Fruit fly (Drosophila melanogaster) whole organism, prepupa: ENCODE measurements around the gene CG13667.

Source experiments
- Blimp-1 ChIP-seq: fragments of 200-800 bp; sonication (Bioruptor generic); optimal IDR thresholded peaks from 3 replicates; lab custom pipeline; 2017; ENCODE audit warnings: missing biosample characterization, missing genetic modification characterization, mild to moderate bottlenecking, moderate library complexity, missing genetic modification reagents
- CG10669 ChIP-seq: fragments of 200-800 bp; sonication (Bioruptor generic); optimal IDR thresholded peaks from 3 replicates; lab custom pipeline; 2018; ENCODE audit warnings: missing biosample characterization, mild to moderate bottlenecking, missing genetic modification characterization, moderate library complexity
- CG11294 ChIP-seq: fragments of 200-800 bp; sonication (Bioruptor generic); IDR thresholded peaks from 2 replicates; pipeline ENCODE4 v1.3.6; 2022; ENCODE audit warnings: missing biosample characterization, missing genetic modification characterization
- CG11902 ChIP-seq: fragments of 200-800 bp; sonication (Bioruptor generic); optimal IDR thresholded peaks from 3 replicates; lab custom pipeline; 2016; ENCODE audit warnings: missing biosample characterization, missing genetic modification characterization
- CG15336 ChIP-seq: fragments of 200-800 bp; sonication (Bioruptor generic); IDR thresholded peaks from 2 replicates; pipeline ENCODE4 v1.3.6; 2022; ENCODE audit warnings: missing biosample characterization, missing genetic modification characterization
- CG16779 ChIP-seq: fragments of 200-800 bp; sonication (Bioruptor generic); optimal IDR thresholded peaks from 3 replicates; lab custom pipeline; 2017; ENCODE audit warnings: missing biosample characterization, mild to moderate bottlenecking, missing genetic modification characterization
- CG3032 ChIP-seq: fragments of 200-800 bp; optimal IDR thresholded peaks from 2 replicates; lab custom pipeline; 2019; ENCODE audit warnings: missing biosample characterization, mild to moderate bottlenecking, missing genetic modification characterization, moderate library complexity
- CG31627 ChIP-seq: fragments of 200-800 bp; sonication (Bioruptor generic); optimal IDR thresholded peaks from 3 replicates; lab custom pipeline; 2016; ENCODE audit warnings: missing biosample characterization, missing genetic modification characterization
- CG32006 ChIP-seq: fragments of 200-800 bp; sonication (Bioruptor generic); optimal IDR thresholded peaks from 3 replicates; lab custom pipeline; 2017; ENCODE audit warnings: missing biosample characterization, mild to moderate bottlenecking, missing genetic modification characterization
- CG34406 ChIP-seq: fragments of 200-800 bp; sonication (Bioruptor generic); optimal IDR thresholded peaks from 3 replicates; lab custom pipeline; 2016; ENCODE audit warnings: missing biosample characterization, missing genetic modification characterization
- CG3919 ChIP-seq: fragments of 200-800 bp; sonication (Bioruptor generic); optimal IDR thresholded peaks from 3 replicates; lab custom pipeline; 2016; ENCODE audit warnings: missing biosample characterization, missing genetic modification characterization
- CG6163 ChIP-seq: fragments of 200-800 bp; sonication (Bioruptor generic); IDR thresholded peaks from 3 replicates; pipeline ENCODE4 v1.3.6; 2022; ENCODE audit warnings: missing biosample characterization, missing genetic modification characterization
- CG6276 ChIP-seq: fragments of 200-800 bp; sonication (Bioruptor generic); optimal IDR thresholded peaks from 2 replicates; lab custom pipeline; 2017; ENCODE audit warnings: missing biosample characterization, mild to moderate bottlenecking, missing genetic modification characterization
- CG6792 ChIP-seq: fragments of 200-800 bp; sonication (Bioruptor generic); optimal IDR thresholded peaks from 3 replicates; lab custom pipeline; 2016; ENCODE audit warnings: missing biosample characterization, missing genetic modification characterization
- CG6854 ChIP-seq: fragments of 200-800 bp; sonication (Bioruptor generic); optimal IDR thresholded peaks from 2 replicates; lab custom pipeline; 2017; ENCODE audit warnings: missing biosample characterization, mild to moderate bottlenecking, missing genetic modification characterization
- CG7368 ChIP-seq: fragments of 200-800 bp; sonication (Bioruptor generic); optimal IDR thresholded peaks from 3 replicates; lab custom pipeline; 2016; ENCODE audit warnings: missing biosample characterization, missing genetic modification characterization
- CG8119 ChIP-seq: fragments of 200-800 bp; sonication (Bioruptor generic); IDR thresholded peaks from 3 replicates; pipeline ENCODE4 v1.3.6; 2022; ENCODE audit warnings: missing biosample characterization, missing genetic modification characterization
- CG8632 ChIP-seq: fragments of 200-800 bp; sonication (Bioruptor generic); optimal IDR thresholded peaks from 3 replicates; lab custom pipeline; 2016; ENCODE audit warnings: missing biosample characterization, missing genetic modification characterization
- Eip75B ChIP-seq: fragments of 200-800 bp; sonication (Bioruptor generic); optimal IDR thresholded peaks from 3 replicates; lab custom pipeline; 2016; ENCODE audit warnings: missing biosample characterization, missing genetic modification characterization
- Eip78C ChIP-seq: fragments of 200-800 bp; sonication (Bioruptor generic); peaks from one replicate; lab custom pipeline; 2016; ENCODE audit warnings: missing biosample characterization, missing genetic modification characterization
- Eip93F ChIP-seq: fragments of 200-800 bp; sonication (Bioruptor generic); optimal IDR thresholded peaks from 2 replicates; lab custom pipeline; 2016; ENCODE audit warnings: missing biosample characterization, mild to moderate bottlenecking, missing genetic modification characterization
- Ets21C ChIP-seq: fragments of 200-800 bp; sonication (Bioruptor generic); optimal IDR thresholded peaks from 3 replicates; lab custom pipeline; 2016; ENCODE audit warnings: missing biosample characterization, missing genetic modification characterization
- Gug ChIP-seq: fragments of 200-800 bp; sonication (Bioruptor generic); IDR thresholded peaks from 2 replicates; pipeline ENCODE4 v1.3.6; 2022; ENCODE audit warnings: missing biosample characterization, missing genetic modification characterization
- Hr38 ChIP-seq: sonication (Bioruptor generic); optimal IDR thresholded peaks from 2 replicates; lab custom pipeline; 2016; ENCODE audit warnings: missing biosample characterization, missing genetic modification characterization
- Met ChIP-seq: fragments of 200-800 bp; sonication (Bioruptor generic); optimal IDR thresholded peaks from 3 replicates; lab custom pipeline; 2016; ENCODE audit warnings: missing biosample characterization, missing genetic modification characterization
- OdsH ChIP-seq: fragments of 200-800 bp; sonication (Bioruptor generic); optimal IDR thresholded peaks from 3 replicates; lab custom pipeline; 2016; ENCODE audit warnings: missing biosample characterization, missing genetic modification characterization
- Smox ChIP-seq: fragments of 200-800 bp; sonication (Bioruptor generic); optimal IDR thresholded peaks from 3 replicates; lab custom pipeline; 2016; ENCODE audit warnings: missing biosample characterization, missing genetic modification characterization
- Sox102F ChIP-seq: fragments of 200-800 bp; sonication (Bioruptor generic); optimal IDR thresholded peaks from 2 replicates; lab custom pipeline; 2016; ENCODE audit warnings: missing biosample characterization, mild to moderate bottlenecking, missing genetic modification characterization
- Sox14 ChIP-seq: fragments of 200-800 bp; sonication (Bioruptor generic); optimal IDR thresholded peaks from 3 replicates; lab custom pipeline; 2016; ENCODE audit warnings: missing biosample characterization, missing genetic modification characterization
- Sox15 ChIP-seq: fragments of 200-800 bp; sonication (Bioruptor generic); optimal IDR thresholded peaks from 3 replicates; lab custom pipeline; 2016; ENCODE audit warnings: missing biosample characterization, missing genetic modification characterization
- acj6 ChIP-seq: fragments of 200-800 bp; sonication (Bioruptor generic); optimal IDR thresholded peaks from 3 replicates; lab custom pipeline; 2016; ENCODE audit warnings: missing biosample characterization, missing genetic modification characterization
- dac ChIP-seq: fragments of 200-800 bp; sonication (Bioruptor generic); optimal IDR thresholded peaks from 2 replicates; lab custom pipeline; 2017; ENCODE audit warnings: missing biosample characterization, mild to moderate bottlenecking, missing genetic modification characterization
- dsx ChIP-seq: fragments of 200-800 bp; optimal IDR thresholded peaks from 3 replicates; lab custom pipeline; 2019; ENCODE audit warnings: missing biosample characterization, mild to moderate bottlenecking, missing genetic modification characterization, moderate library complexity; ENCODE audit not compliant: poor library complexity, severe bottlenecking
- eg ChIP-seq: fragments of 200-800 bp; sonication (Bioruptor generic); IDR thresholded peaks from 3 replicates; pipeline ENCODE4 v1.3.6; 2022; ENCODE audit warnings: missing biosample characterization, missing genetic modification characterization
- esn ChIP-seq: fragments of 200-800 bp; sonication (Bioruptor generic); optimal IDR thresholded peaks from 2 replicates; lab custom pipeline; 2016; ENCODE audit warnings: missing biosample characterization, mild to moderate bottlenecking, missing genetic modification characterization, moderate library complexity
- fd59A ChIP-seq: fragments of 200-800 bp; sonication (Bioruptor generic); optimal IDR thresholded peaks from 2 replicates; lab custom pipeline; 2017; ENCODE audit warnings: missing biosample characterization, mild to moderate bottlenecking, missing genetic modification characterization, missing genetic modification reagents
- fkh ChIP-seq: fragments of 200-800 bp; sonication (Bioruptor generic); optimal IDR thresholded peaks from 3 replicates; lab custom pipeline; 2017; ENCODE audit warnings: missing biosample characterization, mild to moderate bottlenecking, missing genetic modification characterization, moderate library complexity
- lz ChIP-seq: fragments of 200-800 bp; sonication (Bioruptor generic); optimal IDR thresholded peaks from 3 replicates; lab custom pipeline; 2016; ENCODE audit warnings: missing biosample characterization, missing genetic modification characterization
- net ChIP-seq: fragments of 200-800 bp; sonication (Bioruptor generic); optimal IDR thresholded peaks from 3 replicates; lab custom pipeline; 2016; ENCODE audit warnings: missing biosample characterization, missing genetic modification characterization
- pdm3 ChIP-seq: fragments of 200-800 bp; sonication (Bioruptor generic); optimal IDR thresholded peaks from 3 replicates; lab custom pipeline; 2016; ENCODE audit warnings: missing biosample characterization, missing genetic modification characterization
- salr ChIP-seq, 2 experiments: fragments of 200-800 bp; sonication (Bioruptor generic); optimal IDR thresholded peaks; 3 replicates each; lab custom pipeline; 2016 to 2018; ENCODE audit warnings: missing biosample characterization in 2 of 2, missing genetic modification characterization in 2 of 2, mild to moderate bottlenecking in 1 of 2
- spab ChIP-seq: fragments of 200-800 bp; sonication (Bioruptor generic); optimal IDR thresholded peaks from 2 replicates; lab custom pipeline; 2017; ENCODE audit warnings: missing biosample characterization, mild to moderate bottlenecking, missing genetic modification characterization, missing genetic modification reagents
- ss ChIP-seq, 2 experiments: fragments of 200-800 bp; sonication (Bioruptor generic); optimal IDR thresholded peaks; 2 replicates in 1 of 2; 3 replicates in 1 of 2; lab custom pipeline; 2017 to 2018; ENCODE audit warnings: mild to moderate bottlenecking in 2 of 2, missing biosample characterization in 2 of 2, missing genetic modification characterization in 2 of 2, moderate library complexity in 1 of 2
- svp ChIP-seq: fragments of 200-800 bp; sonication (Bioruptor generic); peaks from one replicate; lab custom pipeline; 2016; ENCODE audit warnings: missing biosample characterization, missing genetic modification characterization
- topi ChIP-seq: fragments of 200-800 bp; sonication (Bioruptor generic); optimal IDR thresholded peaks from 3 replicates; lab custom pipeline; 2016; ENCODE audit warnings: missing biosample characterization, missing genetic modification characterization
- vri ChIP-seq: fragments of 200-800 bp; sonication (Bioruptor generic); optimal IDR thresholded peaks from 3 replicates; lab custom pipeline; 2016; ENCODE audit warnings: missing biosample characterization, mild to moderate bottlenecking, missing genetic modification characterization

The CG13667 gene

dm6 chr3L:8421808-8422586 lies 16.7 kb downstream of the CG13667 start, which contains the start of gene CG32354 (continued):
- TF ChIP-seq CG7368 (GFP tag; lab: Kevin White, UChicago) (no peak), CG15336 (GFP tag; lab: Robert Waterston, UW) (0 out of 2 replicates have a peak, but pooled peaks have one; percentile 30), CG11294 (GFP tag; lab: Robert Waterston, UW) (no peak), Sox102F (GFP tag; lab: Kevin White, UChicago) (peak; percentile 17), Met (GFP tag; lab: Kevin White, UChicago) (peak; percentile 22), Hr38 (GFP tag; lab: Kevin White, UChicago) (no peak), CG10669 (GFP tag; lab: Kevin White, UChicago) (no peak), salr (GFP tag; optimal IDR thresholded peaks at IDR 0.05; lab: Kevin White, UChicago) (peak in 1 of 2 experiments; percentile 25), Eip78C (peak; percentile 79), dac (GFP tag; lab: Kevin White, UChicago) (peak; percentile 53), CG34406 (GFP tag; lab: Kevin White, UChicago) (peak; percentile 16), esn (GFP tag; lab: Kevin White, UChicago) (peak; percentile 16), CG8119 (GFP tag; lab: Robert Waterston, UW) (peak; percentile 28; the same call in 1 of the 3 replicates), acj6 (GFP tag; lab: Kevin White, UChicago) (peak; percentile 28), Ets21C (no peak), Gug (GFP tag; lab: Robert Waterston, UW) (no peak), OdsH (GFP tag; lab: Kevin White, UChicago) (peak; percentile 43)

dm6 chr3L:8423156-8423555 lies 17.9 kb downstream of the CG13667 start:
- peak; percentile 25 for TF ChIP-seq CG34406 (GFP tag; lab: Kevin White, UChicago)
- no peak for TF ChIP-seq CG31627 (GFP tag; lab: Kevin White, UChicago)
- TF ChIP-seq CG6276 (GFP tag; lab: Kevin White, UChicago): no peak
- TF ChIP-seq CG8119 (GFP tag; lab: Robert Waterston, UW): 0 out of 3 replicates have a peak, but pooled peaks have one; percentile 22
- no peak for TF ChIP-seq esn (GFP tag; lab: Kevin White, UChicago)
- no peak for TF ChIP-seq Met (GFP tag; lab: Kevin White, UChicago)
- TF ChIP-seq topi: no peak
- TF ChIP-seq CG32006 (GFP tag; lab: Kevin White, UChicago): peak; percentile 90
- no peak for TF ChIP-seq fkh
- TF ChIP-seq CG6854 (GFP tag; lab: Kevin White, UChicago): no peak
- TF ChIP-seq CG8632: peak; percentile 2
- TF ChIP-seq fd59A (GFP tag; lab: Kevin White, UChicago): no peak
- no peak for TF ChIP-seq CG10669 (GFP tag; lab: Kevin White, UChicago)
- no peak for TF ChIP-seq eg (GFP tag; lab: Robert Waterston, UW)
- TF ChIP-seq CG6163 (GFP tag; lab: Robert Waterston, UW): no peak
- TF ChIP-seq Eip75B (GFP tag; lab: Kevin White, UChicago): no peak
- no peak for TF ChIP-seq CG11902 (GFP tag; lab: Kevin White, UChicago)
- TF ChIP-seq Smox (GFP tag; lab: Kevin White, UChicago): no peak
- TF ChIP-seq Gug (GFP tag; lab: Robert Waterston, UW): no peak
- TF ChIP-seq CG3919 (GFP tag; lab: Kevin White, UChicago): peak; percentile 23
- TF ChIP-seq salr (GFP tag; optimal IDR thresholded peaks at IDR 0.05; lab: Kevin White, UChicago): peak in 1 of 2 experiments; percentile 67
- TF ChIP-seq CG3032 (tag; lab: Kevin White, UChicago): peak; percentile 3
- no peak for TF ChIP-seq Sox15
- TF ChIP-seq Sox14: no peak
- TF ChIP-seq net (GFP tag; lab: Kevin White, UChicago): peak; percentile 34
- TF ChIP-seq Sox102F (GFP tag; lab: Kevin White, UChicago): no peak
- TF ChIP-seq Eip93F (GFP tag; lab: Kevin White, UChicago): no peak
- no peak for TF ChIP-seq Blimp-1 (GFP tag; lab: Kevin White, UChicago)
- no peak for TF ChIP-seq dsx
- no peak for TF ChIP-seq ss (GFP tag; optimal IDR thresholded peaks at IDR 0.05; lab: Kevin White, UChicago)
- TF ChIP-seq CG11294 (GFP tag; lab: Robert Waterston, UW): no peak
- no peak for TF ChIP-seq spab (GFP tag; lab: Kevin White, UChicago)
- TF ChIP-seq vri (GFP tag; lab: Kevin White, UChicago): no peak
- no peak for TF ChIP-seq svp (GFP tag; lab: Kevin White, UChicago)
- TF ChIP-seq pdm3: no peak
- TF ChIP-seq dac (GFP tag; lab: Kevin White, UChicago): peak; percentile 14
- no peak for TF ChIP-seq CG16779
- peak; percentile 85 for TF ChIP-seq Eip78C
- no peak for TF ChIP-seq CG6792 (GFP tag; lab: Kevin White, UChicago)
- TF ChIP-seq lz (GFP tag; lab: Kevin White, UChicago): no peak
- TF ChIP-seq CG15336 (GFP tag; lab: Robert Waterston, UW): peak; percentile 40; the same call in 1 of the 2 replicates
- TF ChIP-seq Ets21C: no peak
